Fruit fly (Drosophila melanogaster): ENCODE data around the gene noc.

noc gene

DNA sequence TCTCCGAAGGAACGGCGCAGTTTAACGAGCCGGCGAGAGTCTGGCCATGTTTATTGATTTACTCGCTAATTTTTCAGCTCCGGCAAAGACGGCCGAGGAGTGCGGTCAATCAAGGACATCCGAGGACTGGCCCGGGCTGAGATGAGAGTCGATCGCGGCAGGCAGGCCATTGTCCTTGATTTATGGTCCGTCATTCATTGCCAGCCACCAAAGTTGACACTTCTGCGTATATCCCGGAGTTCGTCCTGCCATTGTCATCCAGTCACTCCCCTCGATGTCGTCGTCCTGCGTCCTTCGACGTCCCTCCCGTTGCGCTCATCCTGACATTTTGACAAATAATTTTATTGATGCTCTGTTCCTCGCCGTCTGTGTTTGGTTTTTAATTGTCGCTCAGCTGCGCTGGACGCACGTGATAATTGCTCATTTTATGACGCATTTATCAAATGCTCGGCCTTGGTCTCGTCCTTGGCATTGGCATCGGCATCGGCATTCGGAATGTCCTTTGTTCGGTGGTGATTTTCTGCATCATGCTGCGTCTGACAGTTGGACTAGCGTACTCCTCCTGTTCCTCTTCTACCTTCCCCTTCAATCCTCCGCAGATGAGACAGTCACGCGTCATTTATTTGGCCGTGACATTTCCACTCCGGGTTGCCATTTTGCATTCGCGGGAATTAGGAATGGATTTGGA, 4.4 kb upstream of the noc start (continued):
- TF ChIP-seq pb (GFP tag; optimal IDR thresholded peaks at IDR 0.05) (no peak), Mrtf (GFP tag; IDR thresholded peaks at IDR 0.05) (no peak), Fer3 (tag; optimal IDR thresholded peaks at IDR 0.05) (no peak), so (GFP tag; IDR thresholded peaks at IDR 0.05) (no peak), prd (optimal IDR thresholded peaks at IDR 0.05) (no peak), prd (GFP tag; IDR thresholded peaks at IDR 0.05) (peak; percentile 18; the same call in 1 of the 3 replicates), ERR (GFP tag; optimal IDR thresholded peaks at IDR 0.05) (no peak), CG9727 (GFP tag; optimal IDR thresholded peaks at IDR 0.05) (no peak), sens-2 (GFP tag; IDR thresholded peaks at IDR 0.05) (no peak), CG4820 (GFP tag; optimal IDR thresholded peaks at IDR 0.05) (no peak), CG15601 (tag; optimal IDR thresholded peaks at IDR 0.05) (no peak), CG12744 (GFP tag; optimal IDR thresholded peaks at IDR 0.05) (no peak), CG11504 (tag; optimal IDR thresholded peaks at IDR 0.05) (no peak)

DNA sequence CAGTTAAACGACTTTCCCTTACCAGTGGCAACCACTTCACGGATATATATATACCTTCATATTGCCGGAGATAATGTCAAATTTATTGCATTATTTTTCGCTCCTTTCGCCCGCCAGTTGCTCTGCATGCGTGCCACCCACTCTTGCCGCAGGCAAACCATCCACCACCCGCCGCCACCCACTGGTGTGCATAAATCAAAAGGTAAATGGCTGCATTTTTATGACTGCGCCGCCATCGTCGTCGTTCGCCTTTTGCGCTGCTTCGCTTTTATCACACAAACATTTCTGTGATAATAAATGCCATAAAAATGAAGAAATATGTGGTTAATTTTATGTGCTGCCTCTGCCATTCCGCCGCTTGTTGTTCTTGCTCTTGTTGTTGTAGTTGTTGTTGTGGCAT, 2.6 kb upstream of the noc start:
- TF ChIP-seq sd (tag; optimal IDR thresholded peaks at IDR 0.05) = peak; percentile 33
- TF ChIP-seq CG13123 (GFP tag; optimal IDR thresholded peaks at IDR 0.05) = no peak
- no peak for TF ChIP-seq sug (tag; optimal IDR thresholded peaks at IDR 0.05)
- TF ChIP-seq tll (GFP tag; optimal IDR thresholded peaks at IDR 0.05) = peak in 1 of 2 experiments; percentile 22
- peak; percentile 17 for TF ChIP-seq sens (GFP tag)
- TF ChIP-seq Ets65A (GFP tag) = peak; percentile 86
- peak; percentile 65 for TF ChIP-seq cad (GFP tag; optimal IDR thresholded peaks at IDR 0.05)
- TF ChIP-seq sr (GFP tag; IDR thresholded peaks at IDR 0.05) = 0 out of 3 replicates have a peak, but pooled peaks have one; percentile 38
- peak; percentile 78 for TF ChIP-seq CG4360 (GFP tag; IDR thresholded peaks at IDR 0.05)
- TF ChIP-seq exex (tag; optimal IDR thresholded peaks at IDR 0.05) = no peak
- no peak for TF ChIP-seq ems (GFP tag; optimal IDR thresholded peaks at IDR 0.05)
- TF ChIP-seq Nf-YB (GFP tag; optimal IDR thresholded peaks at IDR 0.05) = no peak
- TF ChIP-seq CG15479 (GFP tag; optimal IDR thresholded peaks at IDR 0.05) = peak; percentile 7
- peak; percentile 12 for TF ChIP-seq nerfin-1 (tag; optimal IDR thresholded peaks at IDR 0.05)
- TF ChIP-seq ci (GFP tag; IDR thresholded peaks at IDR 0.05) = peak; percentile 48; the same call in 1 of the 3 replicates
- peak; percentile 70 for TF ChIP-seq abd-A (tag; optimal IDR thresholded peaks at IDR 0.05)

DNA sequence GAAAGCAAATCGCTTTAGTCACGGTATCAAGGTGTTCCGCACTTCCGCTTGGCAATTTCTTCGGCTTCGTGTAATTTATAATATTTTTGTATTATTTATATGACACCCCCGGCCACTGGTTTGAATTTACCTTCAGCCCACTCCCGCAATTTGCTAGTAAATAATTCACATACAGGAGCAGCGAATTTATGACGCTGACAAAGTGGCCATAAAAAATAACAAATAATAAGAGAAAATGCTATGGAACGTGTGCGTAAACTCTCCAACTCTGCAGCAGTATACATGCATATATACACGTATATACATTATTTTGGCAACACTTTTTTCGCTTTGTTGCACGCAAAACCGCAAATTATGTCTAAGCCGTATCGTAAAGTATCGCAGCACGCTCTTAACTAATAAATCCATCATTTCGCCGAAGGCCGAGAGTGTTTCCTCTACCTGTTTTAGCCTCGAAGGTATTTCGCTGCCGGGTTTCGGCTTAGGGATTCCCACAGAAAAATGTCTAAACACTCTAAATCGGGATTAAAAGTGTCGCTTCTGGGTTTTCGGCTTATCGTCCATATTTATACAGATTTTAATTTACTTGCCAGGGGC, 1.7 kb upstream of the noc start:
- TF ChIP-seq CG15479 (GFP tag; optimal IDR thresholded peaks at IDR 0.05) (peak; percentile 85), twi (tag; optimal IDR thresholded peaks at IDR 0.05) (peak; percentile 11), tll (GFP tag; optimal IDR thresholded peaks at IDR 0.05) (peak in 1 of 2 experiments; percentile 86), tx (GFP tag; optimal IDR thresholded peaks at IDR 0.05) (no peak), zen (tag; optimal IDR thresholded peaks at IDR 0.05) (peak; percentile 81), Ets97D (GFP tag; optimal IDR thresholded peaks at IDR 0.05) (no peak), cad (GFP tag; optimal IDR thresholded peaks at IDR 0.05) (peak; percentile 95), CG7271 (tag; optimal IDR thresholded peaks at IDR 0.05) (peak; percentile 60)

DNA sequence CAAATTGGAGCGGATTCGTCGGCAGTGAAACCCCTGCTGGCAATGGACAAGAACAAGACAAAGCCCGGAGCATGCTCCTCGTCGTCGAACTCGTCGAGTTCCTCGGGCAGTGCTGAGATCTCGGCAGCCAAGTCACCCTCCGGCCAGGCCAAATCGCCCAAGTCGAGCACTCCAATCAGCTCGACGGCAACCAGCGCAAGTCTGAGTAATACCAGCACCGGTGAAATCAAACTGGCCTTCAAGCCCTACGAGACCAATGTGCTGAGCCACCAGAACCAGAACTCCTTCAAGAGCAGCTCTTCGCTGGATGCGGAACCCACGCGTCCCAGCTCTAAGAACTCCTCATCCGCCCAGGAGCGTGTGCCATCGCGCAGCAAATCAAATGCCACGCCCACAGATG, 1.0 kb downstream of the noc start:
- TF ChIP-seq shn (GFP tag; optimal IDR thresholded peaks at IDR 0.05) = no peak
- peak; percentile 53 for TF ChIP-seq Med (GFP tag)
- TF ChIP-seq chm (GFP tag; IDR thresholded peaks at IDR 0.05) = 0 out of 2 replicates have a peak, but pooled peaks have one; percentile 38
- TF ChIP-seq CG7556 (GFP tag; optimal IDR thresholded peaks at IDR 0.05) = no peak

Measured in whole organism, embryonic.